Fruit fly (Drosophila melanogaster) whole organism, embryonic: ENCODE data around the gene bumpel.

ENCODE experiments used
- Abd-B ChIP-seq: fragments of 200-800 bp; sonication (Bioruptor generic); optimal IDR thresholded peaks from 2 replicates; lab custom pipeline; 2018; ENCODE audit warnings: missing biosample characterization, mild to moderate bottlenecking, missing genetic modification characterization, moderate library complexity
- Atf-2 ChIP-seq: fragments of 200-800 bp; sonication (Bioruptor generic); optimal IDR thresholded peaks from 2 replicates; lab custom pipeline; 2016; ENCODE audit warnings: missing biosample characterization, missing genetic modification characterization
- CG10321 ChIP-seq: fragments of 200-800 bp; sonication (Bioruptor generic); IDR thresholded peaks from 2 replicates; pipeline ENCODE4 v1.3.6; 2022; ENCODE audit warnings: missing biosample characterization, missing genetic modification characterization
- CG10979 ChIP-seq: fragments of 200-800 bp; sonication (Bioruptor generic); optimal IDR thresholded peaks from 2 replicates; lab custom pipeline; 2018; ENCODE audit warnings: missing biosample characterization, mild to moderate bottlenecking, missing genetic modification characterization, moderate library complexity
- CG14860 ChIP-seq: fragments of 200-800 bp; sonication (Bioruptor generic); IDR thresholded peaks from 3 replicates; pipeline ENCODE4 v1.3.6; 2022; ENCODE audit warnings: missing biosample characterization, missing genetic modification characterization; ENCODE audit not compliant: partially characterized antibody
- CG14965 ChIP-seq: fragments of 200-800 bp; sonication (Bioruptor generic); optimal IDR thresholded peaks from 2 replicates; lab custom pipeline; 2016; ENCODE audit warnings: missing biosample characterization, missing genetic modification characterization, borderline replicate concordance
- CG15514 ChIP-seq: fragments of 200-800 bp; sonication (Bioruptor generic); optimal IDR thresholded peaks from 3 replicates; lab custom pipeline; 2017; ENCODE audit warnings: missing biosample characterization, missing genetic modification characterization, mild to moderate bottlenecking, moderate library complexity, missing genetic modification reagents
- CG16779 ChIP-seq: fragments of 200-800 bp; sonication (Bioruptor generic); IDR thresholded peaks from 2 replicates; pipeline ENCODE4 v1.3.6; 2022; ENCODE audit warnings: missing biosample characterization, missing genetic modification characterization
- CG2712 ChIP-seq: fragments of 200-800 bp; optimal IDR thresholded peaks from 3 replicates; lab custom pipeline; 2019; ENCODE audit warnings: missing biosample characterization, mild to moderate bottlenecking, missing genetic modification characterization, moderate library complexity
- CG32767 ChIP-seq: fragments of 200-800 bp; sonication (Bioruptor generic); IDR thresholded peaks from 2 replicates; pipeline ENCODE4 v1.3.6; 2022; ENCODE audit warnings: missing biosample characterization, missing genetic modification characterization
- CG3726 ChIP-seq: fragments of 200-800 bp; sonication (Bioruptor generic); IDR thresholded peaks from 3 replicates; pipeline ENCODE4, ENCODE4 v1.3.6; 2022; ENCODE audit warnings: missing biosample characterization, missing genetic modification characterization
- CG43689 ChIP-seq: fragments of 200-800 bp; sonication (Bioruptor generic); IDR thresholded peaks from 2 replicates; pipeline ENCODE4 v1.3.6; 2022; ENCODE audit warnings: missing biosample characterization, missing genetic modification characterization
- CG4617 ChIP-seq: fragments of 200-800 bp; sonication (Bioruptor generic); optimal IDR thresholded peaks from 3 replicates; lab custom pipeline; 2016; ENCODE audit warnings: missing biosample characterization, missing genetic modification characterization, borderline replicate concordance
- CG4707 ChIP-seq: fragments of 200-800 bp; sonication (Bioruptor generic); optimal IDR thresholded peaks from 2 replicates; lab custom pipeline; 2018; ENCODE audit warnings: missing biosample characterization, mild to moderate bottlenecking, missing genetic modification characterization, moderate library complexity
- CG4820 ChIP-seq: fragments of 200-800 bp; sonication (Bioruptor generic); optimal IDR thresholded peaks from 3 replicates; lab custom pipeline; 2016; ENCODE audit warnings: missing biosample characterization, missing genetic modification characterization
- CG6654 ChIP-seq: fragments of 200-800 bp; sonication (Bioruptor generic); optimal IDR thresholded peaks from 2 replicates; lab custom pipeline; 2017; ENCODE audit warnings: missing biosample characterization, mild to moderate bottlenecking, missing genetic modification characterization
- CG6765 ChIP-seq: fragments of 200-800 bp; sonication (Bioruptor generic); optimal IDR thresholded peaks from 3 replicates; lab custom pipeline; 2017; ENCODE audit warnings: missing biosample characterization, mild to moderate bottlenecking, missing genetic modification characterization
- CG7357 ChIP-seq: fragments of 200-800 bp; sonication (Bioruptor generic); IDR thresholded peaks from 3 replicates; pipeline ENCODE4 v1.3.6; 2022; ENCODE audit warnings: missing biosample characterization, missing genetic modification characterization
- CG7963 ChIP-seq: fragments of 200-800 bp; sonication (Bioruptor generic); IDR thresholded peaks from 3 replicates; pipeline ENCODE4 v1.3.6; 2022; ENCODE audit warnings: missing biosample characterization, missing genetic modification characterization; ENCODE audit not compliant: partially characterized antibody
- CG8388 ChIP-seq: fragments of 200-800 bp; sonication (Bioruptor generic); optimal IDR thresholded peaks from 2 replicates; lab custom pipeline; 2019; ENCODE audit warnings: missing biosample characterization, mild to moderate bottlenecking, missing genetic modification characterization, moderate library complexity
- Dip2 ChIP-seq: fragments of 200-800 bp; sonication (Bioruptor generic); IDR thresholded peaks from 2 replicates; pipeline ENCODE4 v1.3.6; 2022; ENCODE audit warnings: missing biosample characterization, missing genetic modification characterization
- Gug ChIP-seq: fragments of 200-800 bp; sonication (Bioruptor generic); IDR thresholded peaks from 4 replicates; pipeline ENCODE4 v1.3.6; 2022; ENCODE audit warnings: missing biosample characterization, missing genetic modification characterization
- Jarid2 ChIP-seq: fragments of 200-800 bp; sonication (Bioruptor generic); optimal IDR thresholded peaks from 3 replicates; lab custom pipeline; 2017; ENCODE audit warnings: mild to moderate bottlenecking, missing biosample characterization, missing genetic modification reagents, missing genetic modification characterization
- MESR4 ChIP-seq: fragments of 200-800 bp; sonication (Bioruptor generic); optimal IDR thresholded peaks from 2 replicates; lab custom pipeline; 2018; ENCODE audit warnings: missing biosample characterization, mild to moderate bottlenecking, missing genetic modification characterization, moderate library complexity
- Max ChIP-seq: fragments of 200-800 bp; sonication (Bioruptor generic); optimal IDR thresholded peaks from 2 replicates; lab custom pipeline; 2016; ENCODE audit warnings: missing biosample characterization, mild to moderate bottlenecking, missing genetic modification characterization
- Meics ChIP-seq: fragments of 200-800 bp; sonication (Bioruptor generic); optimal IDR thresholded peaks from 2 replicates; lab custom pipeline; 2017; ENCODE audit warnings: missing biosample characterization, mild to moderate bottlenecking, missing genetic modification characterization
- NfI ChIP-seq: fragments of 200-800 bp; sonication (Bioruptor generic); optimal IDR thresholded peaks from 3 replicates; lab custom pipeline; 2018; ENCODE audit warnings: missing biosample characterization, mild to moderate bottlenecking, missing genetic modification characterization, moderate library complexity
- Taf1 ChIP-seq: fragments of 200-800 bp; sonication (Bioruptor generic); IDR thresholded peaks from 2 replicates; pipeline ENCODE4 v1.3.6; 2022; ENCODE audit warnings: missing biosample characterization, missing genetic modification characterization
- ab ChIP-seq: fragments of 200-800 bp; sonication (Bioruptor generic); optimal IDR thresholded peaks from 2 replicates; lab custom pipeline; 2016; ENCODE audit warnings: missing biosample characterization, missing genetic modification characterization
- ap ChIP-seq: fragments of 200-800 bp; sonication (Bioruptor generic); IDR thresholded peaks from 2 replicates; pipeline ENCODE4 v1.3.6; 2022; ENCODE audit warnings: missing biosample characterization, missing genetic modification characterization
- bbx ChIP-seq: fragments of 200-800 bp; sonication (Bioruptor generic); IDR thresholded peaks from 2 replicates; pipeline ENCODE4 v1.3.6; 2022; ENCODE audit warnings: missing biosample characterization, missing genetic modification characterization; ENCODE audit not compliant: partially characterized antibody
- bsh ChIP-seq, 2 experiments: fragments of 200-800 bp; sonication (Bioruptor generic); optimal IDR thresholded peaks; 2 replicates each; lab custom pipeline; 2017 to 2018; ENCODE audit warnings: mild to moderate bottlenecking in 2 of 2, missing biosample characterization in 2 of 2, missing genetic modification characterization in 2 of 2, moderate library complexity in 1 of 2
- cas ChIP-seq: fragments of 200-800 bp; sonication (Bioruptor generic); IDR thresholded peaks from 2 replicates; pipeline ENCODE4 v1.3.6; 2022; ENCODE audit warnings: missing biosample characterization, missing genetic modification characterization
- chinmo ChIP-seq: fragments of 200-800 bp; sonication (Bioruptor generic); IDR thresholded peaks from 4 replicates; pipeline ENCODE4 v1.3.6; 2022; ENCODE audit warnings: missing biosample characterization, missing genetic modification characterization; ENCODE audit not compliant: partially characterized antibody
- croc ChIP-seq: fragments of 200-800 bp; sonication (Bioruptor generic); conservative IDR thresholded peaks from 3 replicates; pipeline ENCODE4 v1.3.6; 2022; ENCODE audit warnings: missing biosample characterization, missing genetic modification characterization
- emc ChIP-seq: fragments of 200-800 bp; sonication (Bioruptor generic); optimal IDR thresholded peaks from 2 replicates; lab custom pipeline; 2016; ENCODE audit warnings: missing biosample characterization, missing genetic modification characterization
- fd3F ChIP-seq: fragments of 200-800 bp; sonication (Bioruptor generic); optimal IDR thresholded peaks from 2 replicates; lab custom pipeline; 2018; ENCODE audit warnings: missing biosample characterization, mild to moderate bottlenecking, missing genetic modification characterization, moderate library complexity
- insv ChIP-seq, 2 experiments: fragments of 200-800 bp; sonication (Bioruptor generic); optimal IDR thresholded peaks; 3 replicates each; lab custom pipeline; 2016 to 2018; ENCODE audit warnings: missing biosample characterization in 2 of 2, missing genetic modification characterization in 2 of 2
- inv ChIP-seq: fragments of 200-800 bp; sonication (Bioruptor generic); IDR thresholded peaks from 2 replicates; pipeline ENCODE4 v1.3.6; 2022; ENCODE audit warnings: missing biosample characterization, missing genetic modification characterization; ENCODE audit not compliant: partially characterized antibody
- kay ChIP-seq: fragments of 200-800 bp; sonication (Bioruptor generic); optimal IDR thresholded peaks from 2 replicates; lab custom pipeline; 2016; ENCODE audit warnings: missing biosample characterization, missing genetic modification characterization
- lbe ChIP-seq: fragments of 200-800 bp; sonication (Bioruptor generic); optimal IDR thresholded peaks from 2 replicates; lab custom pipeline; 2016; ENCODE audit warnings: missing biosample characterization, mild to moderate bottlenecking, missing genetic modification characterization
- mld ChIP-seq: fragments of 200-800 bp; sonication (Bioruptor generic); IDR thresholded peaks from 3 replicates; pipeline ENCODE4 v1.3.6; 2022; ENCODE audit warnings: missing biosample characterization, missing genetic modification characterization; ENCODE audit not compliant: partially characterized antibody
- pita ChIP-seq: fragments of 200-800 bp; sonication (Bioruptor generic); optimal IDR thresholded peaks from 2 replicates; lab custom pipeline; 2017; ENCODE audit warnings: missing biosample characterization, mild to moderate bottlenecking, missing genetic modification characterization
- pros ChIP-seq: fragments of 200-800 bp; sonication (Bioruptor generic); optimal IDR thresholded peaks from 3 replicates; lab custom pipeline; 2019; ENCODE audit warnings: missing biosample characterization, mild to moderate bottlenecking, missing genetic modification characterization, moderate library complexity
- rib ChIP-seq: fragments of 200-800 bp; sonication (Bioruptor generic); IDR thresholded peaks from 2 replicates; pipeline ENCODE4 v1.3.6; 2022; ENCODE audit warnings: missing biosample characterization, missing genetic modification characterization
- ro ChIP-seq: fragments of 200-800 bp; sonication (Bioruptor generic); IDR thresholded peaks from 2 replicates; pipeline ENCODE4 v1.3.6; 2022; ENCODE audit warnings: missing biosample characterization, missing genetic modification characterization
- slbo ChIP-seq: fragments of 200-800 bp; sonication (Bioruptor generic); IDR thresholded peaks from 2 replicates; pipeline ENCODE4 v1.3.6; 2022; ENCODE audit warnings: missing biosample characterization, missing genetic modification characterization
- tin ChIP-seq: fragments of 200-800 bp; sonication (Bioruptor generic); optimal IDR thresholded peaks from 3 replicates; lab custom pipeline; 2016; ENCODE audit warnings: missing biosample characterization, missing genetic modification characterization
- vfl ChIP-seq: fragments of 200-800 bp; sonication (Bioruptor generic); optimal IDR thresholded peaks from 2 replicates; lab custom pipeline; 2016; ENCODE audit warnings: missing biosample characterization, missing genetic modification characterization
- zen ChIP-seq: fragments of 200-800 bp; sonication (Bioruptor generic); optimal IDR thresholded peaks from 3 replicates; lab custom pipeline; 2018; ENCODE audit warnings: missing biosample characterization, mild to moderate bottlenecking, missing genetic modification characterization, moderate library complexity

The bumpel gene

dm6 chr3R:11392805-11393204 lies 25.7 kb downstream of the bumpel start (continued):
- TF ChIP-seq rib (GFP tag; lab: Robert Waterston, UW) (no peak), chinmo (GFP tag; lab: Robert Waterston, UW) (no peak), insv (GFP tag; optimal IDR thresholded peaks at IDR 0.05; lab: Kevin White, UChicago) (peak in 1 of 2 experiments; percentile 57), CG2712 (tag; lab: Kevin White, UChicago) (no peak), MESR4 (no peak), CG10979 (no peak), CG6765 (GFP tag; lab: Kevin White, UChicago) (peak; percentile 41), Abd-B (no peak), CG4707 (GFP tag; lab: Kevin White, UChicago) (peak; percentile 67), CG7357 (0 out of 3 replicates have a peak, but pooled peaks have one; percentile 31), mld (GFP tag; lab: Robert Waterston, UW) (no peak), vfl (GFP tag; lab: Kevin White, UChicago) (no peak), CG6654 (GFP tag; lab: Kevin White, UChicago) (peak; percentile 57), croc (GFP tag; lab: Robert Waterston, UW) (peak; percentile 49; the same call in 1 of the 3 replicates), bbx (GFP tag; lab: Robert Waterston, UW) (no peak), ro (GFP tag; lab: Robert Waterston, UW) (0 out of 2 replicates have a peak, but pooled peaks have one; percentile 37), CG32767 (GFP tag; lab: Robert Waterston, UW) (no peak), CG14860 (no peak), kay (GFP tag; lab: Kevin White, UChicago) (no peak), fd3F (GFP tag; lab: Kevin White, UChicago) (no peak), NfI (GFP tag; lab: Kevin White, UChicago) (peak; percentile 81), ap (GFP tag; lab: Robert Waterston, UW) (peak; percentile 67), CG8388 (GFP tag; lab: Kevin White, UChicago) (peak; percentile 60), cas (no peak), ab (GFP tag; lab: Kevin White, UChicago) (no peak), zen (peak; percentile 92), Taf1 (GFP tag; lab: Robert Waterston, UW) (no peak), pita (GFP tag; lab: Kevin White, UChicago) (no peak), inv (GFP tag; lab: Robert Waterston, UW) (no peak), Atf-2 (GFP tag; lab: Kevin White, UChicago) (peak; percentile 54), bsh (GFP tag; optimal IDR thresholded peaks at IDR 0.05; lab: Kevin White, UChicago) (no peak), CG15514 (GFP tag; lab: Kevin White, UChicago) (peak; percentile 51), CG14965 (GFP tag; lab: Kevin White, UChicago) (peak; percentile 1), Meics (peak; percentile 60), tin (GFP tag; lab: Kevin White, UChicago) (peak; percentile 57), CG10321 (GFP tag; lab: Robert Waterston, UW) (peak; percentile 41; the same call in 1 of the 2 replicates), lbe (GFP tag; lab: Kevin White, UChicago) (no peak), emc (GFP tag; lab: Kevin White, UChicago) (no peak), CG4820 (GFP tag; lab: Kevin White, UChicago) (peak; percentile 54), CG7963 (GFP tag; lab: Robert Waterston, UW) (no peak), CG3726 (GFP tag; lab: Robert Waterston, UW) (0 out of 3 replicates have a peak, but pooled peaks have one; percentile 38), CG43689 (peak; percentile 52; the same call in 1 of the 2 replicates), Max (no peak), Jarid2 (GFP tag; lab: Kevin White, UChicago) (peak; percentile 42), CG16779 (GFP tag; lab: Robert Waterston, UW) (no peak), CG4617 (GFP tag; lab: Kevin White, UChicago) (no peak), slbo (GFP tag; lab: Robert Waterston, UW) (peak; percentile 38; the same call in 1 of the 2 replicates), pros (GFP tag; lab: Kevin White, UChicago) (peak; percentile 41), Gug (peak; percentile 57; the same call in 2 of the 4 replicates), Dip2 (GFP tag; lab: Robert Waterston, UW) (no peak)
